Fruit fly (Drosophila melanogaster) whole organism, adult: ENCODE results near the gene Fit2.

ENCODE experiments used
- CG14711 ChIP-seq: fragments of 200-800 bp; sonication (Bioruptor generic); optimal IDR thresholded peaks from 2 replicates; lab custom pipeline; 2018; ENCODE audit warnings: missing biosample characterization, mild to moderate bottlenecking, missing genetic modification characterization, moderate library complexity
- CG7101 ChIP-seq: fragments of 200-800 bp; sonication (Bioruptor generic); optimal IDR thresholded peaks from 2 replicates; lab custom pipeline; 2018; ENCODE audit warnings: missing biosample characterization, mild to moderate bottlenecking, missing genetic modification characterization, moderate library complexity
- Hr96 ChIP-seq: fragments of 200-800 bp; sonication (Bioruptor generic); optimal IDR thresholded peaks from 2 replicates; lab custom pipeline; 2016; ENCODE audit warnings: missing biosample characterization, missing genetic modification characterization
- bab1 ChIP-seq: fragments of 200-800 bp; sonication (Bioruptor generic); optimal IDR thresholded peaks from 3 replicates; lab custom pipeline; 2019; ENCODE audit warnings: missing biosample characterization, mild to moderate bottlenecking, missing genetic modification characterization, moderate library complexity
- kay ChIP-seq: fragments of 200-800 bp; sonication (Bioruptor generic); peaks from one replicate; lab custom pipeline; 2016; ENCODE audit warnings: missing biosample characterization, missing genetic modification characterization, borderline replicate concordance
- ovo ChIP-seq: fragments of 200-800 bp; sonication (Bioruptor generic); optimal IDR thresholded peaks from 2 replicates; lab custom pipeline; 2016; ENCODE audit warnings: missing biosample characterization, missing genetic modification characterization
- pad ChIP-seq: fragments of 200-800 bp; sonication (Bioruptor generic); optimal IDR thresholded peaks from 3 replicates; lab custom pipeline; 2017; ENCODE audit warnings: missing biosample characterization, missing genetic modification characterization, mild to moderate bottlenecking, moderate library complexity, missing genetic modification reagents
- toe ChIP-seq: fragments of 200-800 bp; sonication (Bioruptor generic); optimal IDR thresholded peaks from 2 replicates; lab custom pipeline; 2016; ENCODE audit warnings: missing biosample characterization, missing genetic modification characterization

- no peak for TF ChIP-seq kay (GFP tag; lab: Kevin White, UChicago)
- no peak for TF ChIP-seq CG7101
- TF ChIP-seq ovo, result no peak
- no peak for TF ChIP-seq pad
- no peak for TF ChIP-seq bab1 (GFP tag; lab: Kevin White, UChicago)
- TF ChIP-seq toe (GFP tag; lab: Kevin White, UChicago), result no peak
- TF ChIP-seq CG14711, result no peak
- TF ChIP-seq Hr96, result no peak
Observed at dm6 chr3L:16987347-16987746, 36.8 kb upstream of the Fit2 start.
